Worm (Caenorhabditis elegans) whole organism, young adult: ENCODE data around the gene wht-7.

Experiments
- B0019.2 ChIP-seq: fragments of 200-800 bp; sonication (Bioruptor generic); conservative IDR thresholded peaks from 2 replicates; pipeline ENCODE4 v1.3.6; 2022; ENCODE audit warnings: missing genetic modification reagents, missing genetic modification characterization, missing compliant biosample characterization
- D2030.7 ChIP-seq: fragments of 200-800 bp; sonication (Bioruptor generic); IDR thresholded peaks from 2 replicates; pipeline ENCODE4 v1.3.6; 2022; ENCODE audit warnings: missing genetic modification reagents, missing genetic modification characterization, missing compliant biosample characterization
- F33H1.4 ChIP-seq: fragments of 200-800 bp; sonication (Bioruptor generic); IDR thresholded peaks from 2 replicates; pipeline ENCODE4 v1.3.6; 2022; ENCODE audit warnings: missing genetic modification reagents, missing genetic modification characterization, missing compliant biosample characterization
- K12H6.12 ChIP-seq: fragments of 200-800 bp; sonication (Bioruptor generic); optimal IDR thresholded peaks from 2 replicates; lab custom pipeline; 2018; ENCODE audit warnings: mild to moderate bottlenecking, missing genetic modification characterization, missing compliant biosample characterization
- Y53G8AR.9 ChIP-seq: fragments of 200-800 bp; sonication (Bioruptor generic); conservative IDR thresholded peaks from 2 replicates; pipeline ENCODE4 v1.3.6; 2022; ENCODE audit warnings: missing genetic modification reagents, missing genetic modification characterization, missing compliant biosample characterization
- Y56A3A.18 ChIP-seq: fragments of 200-800 bp; sonication (Bioruptor generic); IDR thresholded peaks from 2 replicates; pipeline ENCODE4 v1.3.6; 2022; ENCODE audit warnings: missing genetic modification reagents, missing genetic modification characterization, missing compliant biosample characterization
- Y67H2A.10 ChIP-seq: fragments of 200-800 bp; sonication (Bioruptor generic); conservative IDR thresholded peaks from 2 replicates; pipeline ENCODE4 v1.3.6; 2022; ENCODE audit warnings: missing genetic modification reagents, missing genetic modification characterization, missing compliant biosample characterization
- ama-1 ChIP-seq, 3 experiments: fragments of 150-350 bp in 1 of 3; sonication (generic microtip) in 2 of 3; optimal IDR thresholded peaks; 2 replicates each; lab custom pipeline; 2014 to 2018; ENCODE audit warnings: missing biosample characterization in 2 of 3, missing genetic modification characterization in 2 of 3, missing genetic modification reagents in 2 of 3
- aptf-3 ChIP-seq: fragments of 200-800 bp; sonication (Bioruptor generic); IDR thresholded peaks from 2 replicates; pipeline ENCODE4 v1.3.6; 2022; ENCODE audit warnings: missing genetic modification characterization, missing compliant biosample characterization
- atf-7 ChIP-seq: sonication (generic microtip); optimal IDR thresholded peaks from 2 replicates; lab custom pipeline; 2017; ENCODE audit warnings: mild to moderate bottlenecking, missing genetic modification characterization, missing compliant biosample characterization
- attf-3 ChIP-seq: fragments of 200-800 bp; sonication (Bioruptor generic); conservative IDR thresholded peaks from 2 replicates; pipeline ENCODE4 v1.3.6; 2022; ENCODE audit warnings: missing genetic modification reagents, missing genetic modification characterization, missing compliant biosample characterization
- attf-5 ChIP-seq: fragments of 200-800 bp; sonication (Bioruptor generic); optimal IDR thresholded peaks from 2 replicates; lab custom pipeline; 2018; ENCODE audit warnings: mild to moderate bottlenecking, missing genetic modification characterization, missing compliant biosample characterization
- attf-6 ChIP-seq: fragments of 200-800 bp; sonication (Bioruptor generic); IDR thresholded peaks from 2 replicates; pipeline ENCODE4 v1.3.6; 2022; ENCODE audit warnings: missing genetic modification reagents, missing genetic modification characterization, missing compliant biosample characterization
- cebp-1 ChIP-seq, 2 experiments: fragments of 200-800 bp in 1 of 2; sonication (Bioruptor generic) in 1 of 2; sonication (generic microtip) in 1 of 2; IDR thresholded peaks in 1 of 2; optimal IDR thresholded peaks in 1 of 2; 2 replicates each; pipeline versions ENCODE4 v1.3.6 to Lab custom; 2017 to 2022; ENCODE audit warnings: missing compliant biosample characterization in 2 of 2, missing genetic modification characterization in 2 of 2, mild to moderate bottlenecking in 1 of 2, missing genetic modification reagents in 1 of 2, moderate library complexity in 1 of 2
- ceh-100 ChIP-seq: fragments of 200-800 bp; sonication (Bioruptor generic); IDR thresholded peaks from 2 replicates; pipeline ENCODE4 v1.3.6; 2022; ENCODE audit warnings: missing genetic modification reagents, missing genetic modification characterization, missing compliant biosample characterization
- ceh-58 ChIP-seq: fragments of 200-800 bp; sonication (Bioruptor generic); IDR thresholded peaks from 2 replicates; pipeline ENCODE4 v1.3.6; 2022; ENCODE audit warnings: missing genetic modification characterization, missing compliant biosample characterization
- ceh-91 ChIP-seq: fragments of 200-800 bp; sonication (Bioruptor generic); IDR thresholded peaks from 2 replicates; pipeline ENCODE4 v1.3.6; 2022; ENCODE audit warnings: missing genetic modification reagents, missing genetic modification characterization, missing compliant biosample characterization
- dox-1 ChIP-seq: fragments of 200-800 bp; sonication (Bioruptor generic); IDR thresholded peaks from 2 replicates; pipeline ENCODE4 v1.3.6; 2022; ENCODE audit warnings: missing genetic modification reagents, missing genetic modification characterization, missing compliant biosample characterization
- dpl-1 ChIP-seq: fragments of 150-350 bp; optimal IDR thresholded peaks from 2 replicates; lab custom pipeline; 2014; ENCODE audit warnings: missing biosample characterization, missing genetic modification reagents, missing genetic modification characterization
- efl-1 ChIP-seq: fragments of 150-350 bp; optimal IDR thresholded peaks from 2 replicates; lab custom pipeline; 2014; ENCODE audit warnings: missing biosample characterization, missing genetic modification reagents, missing genetic modification characterization
- egl-44 ChIP-seq: fragments of 200-800 bp; sonication (Bioruptor generic); IDR thresholded peaks from 2 replicates; pipeline ENCODE4 v1.3.6; 2022; ENCODE audit warnings: missing genetic modification reagents, missing genetic modification characterization, missing compliant biosample characterization
- let-607 ChIP-seq, 2 experiments: fragments of 200-800 bp in 1 of 2; sonication (Bioruptor generic) in 1 of 2; sonication (generic microtip) in 1 of 2; optimal IDR thresholded peaks; 2 replicates each; lab custom pipeline; 2016 to 2018; ENCODE audit warnings: mild to moderate bottlenecking in 2 of 2, missing compliant biosample characterization in 2 of 2, missing genetic modification characterization in 2 of 2, moderate library complexity in 2 of 2, missing genotype in 1 of 2
- lin-35 ChIP-seq, 3 experiments: fragments of 150-350 bp in 2 of 3; sonication (generic microtip) in 1 of 3; optimal IDR thresholded peaks; 2 replicates each; lab custom pipeline; 2014 to 2018; ENCODE audit warnings: missing biosample characterization in 3 of 3, missing genetic modification characterization in 3 of 3, missing genetic modification reagents in 3 of 3
- lin-54 ChIP-seq: fragments of 200-800 bp; sonication (Bioruptor generic); optimal IDR thresholded peaks from 2 replicates; lab custom pipeline; 2018; ENCODE audit warnings: mild to moderate bottlenecking, missing genetic modification characterization, missing compliant biosample characterization
- lsl-1 ChIP-seq: fragments of 200-800 bp; sonication (Bioruptor generic); optimal IDR thresholded peaks from 2 replicates; lab custom pipeline; 2018; ENCODE audit warnings: mild to moderate bottlenecking, missing genetic modification characterization, moderate library complexity, missing compliant biosample characterization
- lsy-27 ChIP-seq: sonication (generic microtip); optimal IDR thresholded peaks from 2 replicates; lab custom pipeline; 2017; ENCODE audit warnings: missing genetic modification characterization, mild to moderate bottlenecking, missing compliant biosample characterization, antibody characterized with exemption, missing genotype, borderline replicate concordance; ENCODE audit not compliant: insufficient read depth
- madf-10 ChIP-seq: sonication (generic microtip); optimal IDR thresholded peaks from 2 replicates; lab custom pipeline; 2016; ENCODE audit warnings: mild to moderate bottlenecking, missing genetic modification characterization, missing compliant biosample characterization
- madf-3 ChIP-seq: fragments of 200-800 bp; sonication (Bioruptor generic); IDR thresholded peaks from 2 replicates; pipeline ENCODE4 v1.3.6; 2022; ENCODE audit warnings: missing genetic modification reagents, missing genetic modification characterization, missing compliant biosample characterization
- madf-6 ChIP-seq: fragments of 200-800 bp; sonication (Bioruptor generic); IDR thresholded peaks from 2 replicates; pipeline ENCODE4 v1.3.6; 2022; ENCODE audit warnings: missing genetic modification reagents, missing genetic modification characterization, missing compliant biosample characterization
- madf-8 ChIP-seq: fragments of 200-800 bp; sonication (Bioruptor generic); conservative IDR thresholded peaks from 2 replicates; pipeline ENCODE4 v1.3.6; 2022; ENCODE audit warnings: missing genetic modification reagents, missing genetic modification characterization, missing compliant biosample characterization
- nfya-1 ChIP-seq: sonication (generic microtip); optimal IDR thresholded peaks from 2 replicates; lab custom pipeline; 2017; ENCODE audit warnings: antibody characterized with exemption, missing compliant biosample characterization, missing genetic modification characterization, borderline replicate concordance; ENCODE audit not compliant: insufficient read depth
- nhr-80 ChIP-seq: sonication (generic microtip); optimal IDR thresholded peaks from 2 replicates; lab custom pipeline; 2016; ENCODE audit warnings: missing genetic modification characterization, missing compliant biosample characterization
- pbrm-1 ChIP-seq: fragments of 200-800 bp; sonication (Bioruptor generic); IDR thresholded peaks from 2 replicates; pipeline ENCODE4 v1.3.6; 2022; ENCODE audit warnings: missing genetic modification reagents, missing genetic modification characterization, missing compliant biosample characterization
- pha-4 ChIP-seq: fragments of 150-350 bp; sonication (generic microtip); optimal IDR thresholded peaks from 2 replicates; lab custom pipeline; 2014; ENCODE audit warnings: missing biosample characterization, missing genetic modification reagents, missing genetic modification characterization
- repo-1 ChIP-seq: sonication (generic microtip); optimal IDR thresholded peaks from 2 replicates; lab custom pipeline; 2017; ENCODE audit warnings: mild to moderate bottlenecking, missing genetic modification characterization, missing compliant biosample characterization
- tbp1 ChIP-seq: fragments of 200-800 bp; sonication (Bioruptor generic); optimal IDR thresholded peaks from 2 replicates; lab custom pipeline; 2018; ENCODE audit warnings: mild to moderate bottlenecking, missing genetic modification characterization, missing compliant biosample characterization
- unc-62 ChIP-seq: fragments of 150-350 bp; optimal IDR thresholded peaks from 2 replicates; lab custom pipeline; 2014; ENCODE audit warnings: missing biosample characterization, missing genetic modification reagents, missing genetic modification characterization
- xnd-1 ChIP-seq: sonication (generic microtip); optimal IDR thresholded peaks from 2 replicates; lab custom pipeline; 2016; ENCODE audit warnings: missing genotype, missing genetic modification reagents, missing genetic modification characterization, missing compliant biosample characterization
- zfh-2 ChIP-seq: fragments of 200-800 bp; sonication (Bioruptor generic); conservative IDR thresholded peaks from 2 replicates; pipeline ENCODE4 v1.3.6; 2022; ENCODE audit warnings: missing genetic modification reagents, missing genetic modification characterization, missing compliant biosample characterization
- ztf-18 ChIP-seq: sonication (generic microtip); optimal IDR thresholded peaks from 2 replicates; lab custom pipeline; 2016; ENCODE audit warnings: missing genotype, mild to moderate bottlenecking, missing genetic modification characterization, missing compliant biosample characterization
- ztf-22 ChIP-seq: fragments of 200-800 bp; sonication (Bioruptor generic); optimal IDR thresholded peaks from 2 replicates; lab custom pipeline; 2018; ENCODE audit warnings: mild to moderate bottlenecking, missing genetic modification characterization, moderate library complexity, missing compliant biosample characterization

The wht-7 gene

DNA sequence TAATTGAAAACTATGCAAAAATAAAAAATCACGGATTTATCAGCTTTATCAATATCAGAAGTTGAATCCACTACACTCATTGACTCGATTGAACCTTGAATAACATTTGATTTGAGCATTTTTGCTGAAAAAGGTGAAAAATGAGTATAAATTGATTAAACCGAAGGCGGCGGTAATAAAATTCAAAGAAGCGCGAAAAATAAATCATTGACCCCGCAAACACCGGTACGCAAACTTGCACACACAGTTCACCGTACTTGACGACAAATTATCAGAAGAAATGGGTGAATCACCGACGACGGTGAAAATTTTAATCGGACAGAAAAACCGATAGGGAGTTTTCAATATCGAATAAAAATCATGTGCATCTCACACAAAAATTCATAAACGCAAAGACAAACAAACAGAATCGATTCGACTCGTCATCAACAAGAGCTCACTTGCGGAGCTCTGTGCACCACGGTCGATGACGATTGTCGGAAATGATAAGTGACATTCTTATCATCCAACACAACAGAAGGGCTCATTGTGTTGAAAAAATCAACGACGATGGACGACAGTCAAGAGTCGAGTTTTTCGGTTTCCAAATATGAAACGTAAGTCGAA is at the start of gene wht-7, which contains the start of gene Y42G9A.1:
Gene wht-7 (minus strand): TSS at position 131 of the 606 bp plus-strand sequence.
Gene Y42G9A.1 (plus strand): TSS at position 495 of the 606 bp plus-strand sequence.
- peak; percentile 15 for TF ChIP-seq tbp1 (GFP tag; lab: Kevin White, UChicago)
- TF ChIP-seq xnd-1 (tag; lab: Kevin White, UChicago), result peak; percentile 16
- TF ChIP-seq dox-1 (GFP tag; lab: Robert Waterston, UW), result peak; percentile 40; the same call in 1 of the 2 replicates
- TF ChIP-seq nfya-1 (tag; lab: Kevin White, UChicago), result no peak
- TF ChIP-seq madf-3 (GFP tag; lab: Robert Waterston, UW), result no peak
- TF ChIP-seq atf-7 (tag; lab: Kevin White, UChicago), result peak; percentile 41
- TF ChIP-seq ceh-91 (GFP tag; lab: Robert Waterston, UW), result peak; percentile 43; the same call in 1 of the 2 replicates
- TF ChIP-seq lin-54 (GFP tag; lab: Kevin White, UChicago), result peak; percentile 33
- TF ChIP-seq lin-35 (GFP tag; optimal IDR thresholded peaks at IDR 0.05; lab: Kevin White, UChicago), result no peak
- peak; percentile 11 for TF ChIP-seq repo-1 (tag; lab: Kevin White, UChicago)
- peak; percentile 83 for TF ChIP-seq nhr-80
- peak; percentile 28 for TF ChIP-seq dpl-1 (GFP tag; lab: Kevin White, UChicago)
- TF ChIP-seq zfh-2 (GFP tag; lab: Robert Waterston, UW), result no peak
- no peak for TF ChIP-seq Y67H2A.10 (GFP tag; lab: Robert Waterston, UW)
- no peak for TF ChIP-seq ama-1 (optimal IDR thresholded peaks at IDR 0.05; lab: Kevin White, UChicago)
- no peak for TF ChIP-seq ama-1 (GFP tag; optimal IDR thresholded peaks at IDR 0.05; lab: Kevin White, UChicago)
- peak in 1 of 2 experiments; percentile 12 for TF ChIP-seq let-607 (tag; optimal IDR thresholded peaks at IDR 0.05; lab: Kevin White, UChicago)
- TF ChIP-seq attf-3 (GFP tag; lab: Robert Waterston, UW), result peak; percentile 41; the same call in 1 of the 2 replicates
- TF ChIP-seq Y56A3A.18 (GFP tag; lab: Robert Waterston, UW), result no peak
- TF ChIP-seq B0019.2, result 0 out of 2 replicates have a peak, but pooled peaks have one; percentile 16
- TF ChIP-seq madf-6 (GFP tag; lab: Robert Waterston, UW), result peak; percentile 77
- TF ChIP-seq D2030.7 (GFP tag; lab: Robert Waterston, UW), result peak; percentile 27; the same call in 1 of the 2 replicates
- TF ChIP-seq efl-1 (GFP tag; lab: Kevin White, UChicago), result peak; percentile 85
- no peak for TF ChIP-seq egl-44
- TF ChIP-seq ztf-22 (GFP tag; lab: Kevin White, UChicago), result no peak
- no peak for TF ChIP-seq madf-10 (tag; lab: Kevin White, UChicago)
- 0 out of 2 replicates have a peak, but pooled peaks have one; percentile 25 for TF ChIP-seq F33H1.4 (GFP tag; lab: Robert Waterston, UW)
- TF ChIP-seq madf-8 (GFP tag; lab: Robert Waterston, UW), result peak; percentile 54
- peak; percentile 40 for TF ChIP-seq lsl-1 (GFP tag; lab: Kevin White, UChicago)

DNA sequence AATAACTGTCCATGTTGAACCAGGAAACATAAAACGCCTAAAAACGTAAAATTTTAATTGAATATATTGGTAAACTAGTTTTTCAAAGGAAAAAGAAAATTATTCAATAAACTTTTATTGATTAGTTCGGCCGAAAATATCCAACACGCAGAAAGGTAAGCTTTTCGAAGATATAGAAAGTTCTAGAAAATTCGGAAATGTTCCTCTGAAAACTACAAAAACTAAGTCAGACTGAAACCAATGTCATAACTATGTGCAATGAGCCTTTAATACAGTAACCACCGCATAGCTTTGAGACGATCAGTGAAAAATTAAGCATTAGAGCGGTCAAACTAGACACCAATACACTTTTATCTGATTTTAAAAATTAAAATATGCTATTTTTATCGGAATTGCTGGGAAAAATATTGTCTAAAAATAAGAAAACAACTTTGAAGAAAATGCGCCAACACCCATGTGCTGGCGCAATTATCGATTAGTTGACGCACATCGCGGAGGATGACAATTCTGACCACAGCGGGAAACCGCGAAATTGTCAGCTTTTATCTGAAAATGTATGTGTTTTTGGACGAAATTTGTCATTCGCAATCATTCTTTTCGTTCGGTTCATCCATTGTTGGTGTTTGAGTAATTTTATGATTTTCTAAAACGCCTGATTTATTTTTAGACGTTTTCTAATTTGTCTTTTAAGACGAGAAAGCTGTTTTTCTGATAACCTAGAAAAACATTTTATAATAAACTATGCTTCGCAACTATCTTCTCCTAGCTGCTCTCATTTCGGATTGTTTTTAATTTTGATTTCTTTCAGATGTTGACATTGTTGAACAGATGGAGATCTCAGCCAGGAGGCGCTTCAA is 49.2 kb upstream of the wht-7 start, which contains the start of the genes C23G10.7 and rpn-2:
Gene C23G10.7 (minus strand): TSS at position 37 of the 857 bp plus-strand sequence.
Gene rpn-2 (plus strand): TSS at position 807 of the 857 bp plus-strand sequence.
- TF ChIP-seq Y53G8AR.9 (GFP tag; lab: Robert Waterston, UW), result peak; percentile 69; the same call in 1 of the 2 replicates
- TF ChIP-seq pbrm-1 (GFP tag; lab: Robert Waterston, UW), result 0 out of 2 replicates have a peak, but pooled peaks have one; percentile 46
- peak; percentile 75 for TF ChIP-seq F33H1.4 (GFP tag; lab: Robert Waterston, UW)
- no peak for TF ChIP-seq Y67H2A.10 (GFP tag; lab: Robert Waterston, UW)
- no peak for TF ChIP-seq cebp-1 (GFP tag; IDR thresholded peaks at IDR 0.05; lab: Robert Waterston, UW)
- TF ChIP-seq cebp-1 (tag; optimal IDR thresholded peaks at IDR 0.05; lab: Kevin White, UChicago), result peak; percentile 67
- TF ChIP-seq let-607 (tag; optimal IDR thresholded peaks at IDR 0.05; lab: Kevin White, UChicago), result peak in 1 of 2 experiments; percentile 48
- TF ChIP-seq nhr-80, result peak; percentile 22
- TF ChIP-seq K12H6.12, result peak; percentile 28
- peak; percentile 66 for TF ChIP-seq madf-8 (GFP tag; lab: Robert Waterston, UW)
- TF ChIP-seq attf-6, result no peak
- TF ChIP-seq ceh-58 (GFP tag; lab: Robert Waterston, UW), result no peak
- TF ChIP-seq lsy-27 (tag; lab: Kevin White, UChicago), result no peak
- peak; percentile 71; the same call in 1 of the 2 replicates for TF ChIP-seq D2030.7 (GFP tag; lab: Robert Waterston, UW)
- peak; percentile 97 for TF ChIP-seq ztf-18 (tag; lab: Kevin White, UChicago)
- TF ChIP-seq lin-54 (GFP tag; lab: Kevin White, UChicago), result peak; percentile 77
- no peak for TF ChIP-seq unc-62 (GFP tag; lab: Kevin White, UChicago)
- TF ChIP-seq attf-5 (GFP tag; lab: Kevin White, UChicago), result peak; percentile 53
- no peak for TF ChIP-seq repo-1 (tag; lab: Kevin White, UChicago)
- TF ChIP-seq ceh-100, result no peak
- no peak for TF ChIP-seq pha-4 (tag; lab: Kevin White, UChicago)
- TF ChIP-seq aptf-3 (GFP tag; lab: Robert Waterston, UW), result no peak
